Worm (Caenorhabditis elegans): Measurements from ENCODE around the gene ccar-1.
A peak's percentile ranks its signal among the peaks of the same experiment; 100 is the strongest.

The ccar-1 gene

DNA sequence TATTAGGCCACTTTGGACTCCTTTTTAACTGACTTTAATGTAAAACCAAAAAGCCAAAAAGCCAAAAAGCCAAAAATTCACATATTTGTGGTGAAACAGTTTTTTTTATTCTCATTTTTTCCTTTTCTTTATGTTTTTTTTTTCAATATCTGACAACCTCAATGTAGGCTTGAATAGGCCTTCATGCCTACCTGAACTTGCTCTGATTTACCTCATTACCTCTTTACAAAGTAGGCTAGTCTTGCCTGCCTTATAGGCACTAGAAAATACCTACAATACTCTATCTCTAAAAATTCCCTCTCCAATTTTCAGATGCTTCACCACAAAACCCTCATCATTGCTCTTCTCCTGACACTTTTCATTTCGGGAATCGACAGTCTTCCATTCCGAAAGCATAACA lies 34.9 kb downstream of the ccar-1 start, which contains the start of gene ins-34:
TSS of gene ins-34 (plus strand) at position 301 of the 400 bp plus-strand sequence.
- TF ChIP-seq ctbp-1 (GFP tag; IDR thresholded peaks at IDR 0.05) = no peak

DNA sequence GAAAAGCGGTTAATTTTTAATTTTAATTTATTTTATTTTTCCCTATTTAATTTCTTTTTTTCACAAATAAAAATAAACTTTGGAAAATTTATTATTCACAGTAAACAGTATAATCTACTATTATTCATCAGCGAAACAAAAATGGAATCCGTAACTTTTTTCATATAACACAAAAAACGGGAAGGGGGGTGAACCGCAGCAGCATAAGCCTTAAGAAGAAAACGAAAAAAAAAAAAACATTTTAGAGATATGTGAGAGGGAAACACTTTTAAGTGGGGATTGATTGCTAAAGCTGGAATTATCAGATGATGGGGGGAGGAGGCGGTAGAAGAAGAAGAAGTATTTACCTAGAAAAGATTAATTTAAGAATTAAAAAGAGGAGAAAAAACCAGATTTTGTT lies 36.3 kb downstream of the ccar-1 start:
- TF ChIP-seq snpc-1.2 (GFP tag; IDR thresholded peaks at IDR 0.05) (peak; percentile 32; the same call in 1 of the 2 replicates), F44E2.7 (GFP tag; IDR thresholded peaks at IDR 0.05) (no peak)

DNA sequence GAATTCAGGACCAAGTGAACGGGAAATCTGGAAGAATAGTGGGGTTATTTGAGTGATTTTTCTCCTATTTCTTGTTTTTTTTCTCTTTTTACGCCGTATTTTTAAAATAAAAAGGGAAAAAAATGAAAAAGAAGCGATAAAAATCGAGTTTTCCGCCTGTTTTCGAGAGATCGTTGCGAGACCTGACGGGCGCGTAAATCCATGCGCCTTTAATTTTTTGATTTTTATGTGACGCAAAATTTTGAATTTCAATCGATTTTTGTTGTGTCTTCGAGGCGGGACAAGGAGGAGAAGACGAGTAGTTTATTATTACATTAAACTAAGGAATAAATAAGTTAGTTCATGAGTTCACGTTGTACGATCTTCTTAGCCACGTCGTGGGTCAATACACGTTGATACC lies 42.3 kb downstream of the ccar-1 start:
- no peak for TF ChIP-seq nhr-6 (tag; optimal IDR thresholded peaks at IDR 0.05)
- TF ChIP-seq ceh-82 (tag; optimal IDR thresholded peaks at IDR 0.05) = no peak
- TF ChIP-seq R02D3.7 (tag; optimal IDR thresholded peaks at IDR 0.05) = no peak
- TF ChIP-seq nhr-25 (tag; optimal IDR thresholded peaks at IDR 0.05; ENCODE audit: borderline replicate concordance, insufficient read depth) = no peak
- no peak for TF ChIP-seq pqm-1 (tag; optimal IDR thresholded peaks at IDR 0.05)
- TF ChIP-seq Y105C5A.15 (GFP tag; IDR thresholded peaks at IDR 0.05) = no peak
- TF ChIP-seq ceh-44 (GFP tag; IDR thresholded peaks at IDR 0.05) = no peak
- TF ChIP-seq sdz-12 (GFP tag; optimal IDR thresholded peaks at IDR 0.05) = no peak
- no peak for TF ChIP-seq hlh-30 (tag; optimal IDR thresholded peaks at IDR 0.05; ENCODE audit: insufficient read depth)
- TF ChIP-seq jun-1 (tag; optimal IDR thresholded peaks at IDR 0.05) = no peak
- TF ChIP-seq nhr-48 (tag; optimal IDR thresholded peaks at IDR 0.05) = no peak
- TF ChIP-seq egl-27 (tag; optimal IDR thresholded peaks at IDR 0.05) = no peak
- no peak for TF ChIP-seq saeg-2 (GFP tag; IDR thresholded peaks at IDR 0.05)
- TF ChIP-seq nhr-42 (GFP tag; IDR thresholded peaks at IDR 0.05) = no peak
- TF ChIP-seq nhr-77 (tag; optimal IDR thresholded peaks at IDR 0.05) = no peak
- TF ChIP-seq D1046.2 (GFP tag; IDR thresholded peaks at IDR 0.05) = no peak
- peak; percentile 4 for TF ChIP-seq lin-13 (GFP tag; optimal IDR thresholded peaks at IDR 0.05)
- TF ChIP-seq snpc-1.2 (GFP tag; IDR thresholded peaks at IDR 0.05) = peak; percentile 26; the same call in 1 of the 2 replicates
- no peak for TF ChIP-seq unc-62 (GFP tag; optimal IDR thresholded peaks at IDR 0.05 in 1 of 2)
- no peak for TF ChIP-seq unc-62 (tag; optimal IDR thresholded peaks at IDR 0.05)
- TF ChIP-seq zip-11 (GFP tag; IDR thresholded peaks at IDR 0.05) = no peak
- TF ChIP-seq daf-8 (GFP tag; IDR thresholded peaks at IDR 0.05) = no peak
- TF ChIP-seq nhr-10 (tag; optimal IDR thresholded peaks at IDR 0.05) = no peak
- TF ChIP-seq spr-1 (tag; optimal IDR thresholded peaks at IDR 0.05) = no peak
- TF ChIP-seq set-16 (GFP tag; IDR thresholded peaks at IDR 0.05) = no peak
- no peak for TF ChIP-seq lim-7 (GFP tag; IDR thresholded peaks at IDR 0.05)
- TF ChIP-seq F49E8.2 (tag; optimal IDR thresholded peaks at IDR 0.05; ENCODE audit: borderline replicate concordance) = peak; percentile 49
- TF ChIP-seq mes-2 (tag; optimal IDR thresholded peaks at IDR 0.05; ENCODE audit: poor library complexity, severe bottlenecking) = no peak
- no peak for TF ChIP-seq lin-15B (tag; optimal IDR thresholded peaks at IDR 0.05)
- no peak for TF ChIP-seq zip-2 (tag; optimal IDR thresholded peaks at IDR 0.05)
- no peak for TF ChIP-seq tag-97 (GFP tag; IDR thresholded peaks at IDR 0.05)
- TF ChIP-seq hif-1 (tag; optimal IDR thresholded peaks at IDR 0.05) = no peak
- TF ChIP-seq lin-1 (GFP tag; IDR thresholded peaks at IDR 0.05) = no peak
- no peak for TF ChIP-seq ceh-62 (tag; optimal IDR thresholded peaks at IDR 0.05)
- TF ChIP-seq gei-8 (GFP tag; optimal IDR thresholded peaks at IDR 0.05) = no peak
- no peak for TF ChIP-seq nhr-111 (GFP tag; optimal IDR thresholded peaks at IDR 0.05)
- TF ChIP-seq ces-1 (GFP tag; optimal IDR thresholded peaks at IDR 0.05) = no peak
- peak; percentile 37 for TF ChIP-seq lin-38 (GFP tag; IDR thresholded peaks at IDR 0.05)
- 0 out of 2 replicates have a peak, but pooled peaks have one; percentile 43 for TF ChIP-seq Y48G9A.11 (GFP tag; IDR thresholded peaks at IDR 0.05)
- TF ChIP-seq aly-2 (tag; optimal IDR thresholded peaks at IDR 0.05) = no peak
- no peak for TF ChIP-seq ama-1 (optimal IDR thresholded peaks at IDR 0.05)
